Worm (Caenorhabditis elegans) whole organism, L4 larva: ENCODE results near the gene C10C6.13.

Experiments
- R02D3.7 ChIP-seq: fragments of 150-350 bp; sonication (generic microtip); optimal IDR thresholded peaks from 3 replicates; lab custom pipeline; 2014; ENCODE audit warnings: missing biosample characterization, missing genetic modification characterization
- ceh-82 ChIP-seq: sonication (generic microtip); optimal IDR thresholded peaks from 2 replicates; lab custom pipeline; 2017; ENCODE audit warnings: missing biosample characterization, missing genetic modification characterization
- dpl-1 ChIP-seq: fragments of 150-350 bp; optimal IDR thresholded peaks from 2 replicates; lab custom pipeline; 2014; ENCODE audit warnings: missing biosample characterization, missing genetic modification reagents, missing genetic modification characterization
- fos-1 ChIP-seq: fragments of 150-350 bp; optimal IDR thresholded peaks from 2 replicates; lab custom pipeline; 2014; ENCODE audit warnings: missing biosample characterization, missing genetic modification characterization
- lin-15B ChIP-seq: fragments of 150-350 bp; sonication (generic microtip); optimal IDR thresholded peaks from 3 replicates; lab custom pipeline; 2014; ENCODE audit warnings: missing biosample characterization, missing genetic modification characterization
- nhr-111 ChIP-seq: fragments of 200-800 bp; sonication (Bioruptor generic); optimal IDR thresholded peaks from 2 replicates; lab custom pipeline; 2018; ENCODE audit warnings: mild to moderate bottlenecking, missing genetic modification characterization, missing compliant biosample characterization
- nhr-237 ChIP-seq: sonication (generic microtip); optimal IDR thresholded peaks from 2 replicates; lab custom pipeline; 2017; ENCODE audit warnings: missing biosample characterization, missing genetic modification characterization
- skn-1 ChIP-seq: fragments of 150-350 bp; optimal IDR thresholded peaks from 2 replicates; lab custom pipeline; 2014; ENCODE audit warnings: missing biosample characterization, missing genetic modification characterization
- snpc-4 ChIP-seq: fragments of 150-350 bp; optimal IDR thresholded peaks from 2 replicates; lab custom pipeline; 2014; ENCODE audit warnings: missing biosample characterization, missing genetic modification characterization
- unc-130 ChIP-seq: sonication (generic microtip); optimal IDR thresholded peaks from 2 replicates; lab custom pipeline; 2016; ENCODE audit warnings: missing genetic modification reagents, missing genetic modification characterization, missing compliant biosample characterization
- unc-39 ChIP-seq: sonication (generic microtip); optimal IDR thresholded peaks from 2 replicates; lab custom pipeline; 2017; ENCODE audit warnings: missing biosample characterization, missing genetic modification characterization
- unc-62 ChIP-seq, 3 experiments: fragments of 150-350 bp in 1 of 3; sonication (generic microtip); optimal IDR thresholded peaks in 2 of 3; peaks in 1 of 3; 1 replicate in 1 of 3; 2 replicates in 2 of 3; lab custom pipeline; 2014 to 2017; ENCODE audit warnings: missing biosample characterization in 3 of 3, missing genetic modification characterization in 3 of 3, missing genetic modification reagents in 3 of 3, missing genotype in 1 of 3

DNA sequence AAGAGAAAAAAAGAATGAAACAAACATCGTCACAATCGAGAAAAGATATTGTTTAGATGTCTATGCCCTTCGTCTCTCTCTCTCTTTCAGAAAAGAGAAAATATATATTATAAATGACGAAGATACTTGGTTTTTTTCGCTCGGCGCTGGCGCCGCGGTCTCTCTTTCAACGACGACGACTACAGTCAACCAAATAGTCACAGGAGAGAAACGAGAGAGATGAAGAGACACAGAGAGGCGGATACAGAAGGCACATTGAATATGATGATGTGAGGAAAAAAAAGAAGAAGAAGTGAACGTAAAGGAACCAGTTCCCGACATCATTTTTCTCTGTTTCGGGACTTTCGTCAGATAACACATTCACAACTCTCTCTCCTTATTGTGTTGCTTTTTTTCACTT, 21.9 kb upstream of the C10C6.13 start:
- no peak for TF ChIP-seq unc-130 (GFP tag; lab: Kevin White, UChicago)
- TF ChIP-seq nhr-237 (tag; lab: Kevin White, UChicago): no peak
- no peak for TF ChIP-seq fos-1 (tag; lab: Kevin White, UChicago)
- no peak for TF ChIP-seq nhr-111 (GFP tag; lab: Kevin White, UChicago)
- TF ChIP-seq lin-15B: no peak
- no peak for TF ChIP-seq dpl-1 (GFP tag; lab: Kevin White, UChicago)
- no peak for TF ChIP-seq unc-39
- TF ChIP-seq R02D3.7 (tag; lab: Kevin White, UChicago): no peak
- TF ChIP-seq snpc-4: no peak
- no peak for TF ChIP-seq unc-62 (GFP tag; optimal IDR thresholded peaks at IDR 0.05 in 1 of 2; lab: Kevin White, UChicago)
- no peak for TF ChIP-seq unc-62 (tag; optimal IDR thresholded peaks at IDR 0.05; lab: Kevin White, UChicago)
- no peak for TF ChIP-seq ceh-82 (tag; lab: Kevin White, UChicago)
- no peak for TF ChIP-seq skn-1 (tag; lab: Kevin White, UChicago)
